Worm (Caenorhabditis elegans) whole organism, L2 larva: Measurements from ENCODE around the gene srh-216.

ENCODE experiments used
- C34F6.9 ChIP-seq: fragments of 150-350 bp; optimal IDR thresholded peaks from 2 replicates; lab custom pipeline; 2014; ENCODE audit warnings: missing biosample characterization, missing genetic modification characterization
- aly-2 ChIP-seq: fragments of 150-350 bp; optimal IDR thresholded peaks from 2 replicates; lab custom pipeline; 2014; ENCODE audit warnings: missing biosample characterization, missing genetic modification characterization
- fos-1 ChIP-seq: fragments of 150-350 bp; optimal IDR thresholded peaks from 2 replicates; lab custom pipeline; 2014; ENCODE audit warnings: missing biosample characterization, missing genetic modification characterization
- lin-13 ChIP-seq: fragments of 150-350 bp; optimal IDR thresholded peaks from 2 replicates; lab custom pipeline; 2014; ENCODE audit warnings: missing biosample characterization, missing genetic modification reagents, missing genetic modification characterization
- lin-39 ChIP-seq: fragments of 150-350 bp; optimal IDR thresholded peaks from 2 replicates; lab custom pipeline; 2014; ENCODE audit warnings: missing biosample characterization, missing genetic modification reagents, missing genetic modification characterization
- lsy-2 ChIP-seq, 2 experiments: fragments of 150-350 bp in 1 of 2; sonication (generic microtip) in 1 of 2; optimal IDR thresholded peaks; 2 replicates each; lab custom pipeline; 2014 to 2017; ENCODE audit warnings: missing biosample characterization in 2 of 2, missing genetic modification characterization in 2 of 2
- mdl-1 ChIP-seq, 2 experiments: fragments of 150-350 bp in 1 of 2; sonication (generic microtip) in 1 of 2; optimal IDR thresholded peaks; 2 replicates each; lab custom pipeline; 2017; ENCODE audit warnings: missing biosample characterization in 2 of 2, missing genetic modification characterization in 2 of 2
- nhr-23 ChIP-seq: fragments of 150-350 bp; optimal IDR thresholded peaks from 2 replicates; lab custom pipeline; 2014; ENCODE audit warnings: missing biosample characterization, missing genetic modification reagents, missing genetic modification characterization
- nhr-237 ChIP-seq: fragments of 150-350 bp; optimal IDR thresholded peaks from 2 replicates; lab custom pipeline; 2014; ENCODE audit warnings: missing biosample characterization, missing genetic modification characterization
- nhr-77 ChIP-seq: fragments of 150-350 bp; optimal IDR thresholded peaks from 2 replicates; lab custom pipeline; 2014; ENCODE audit warnings: missing biosample characterization, missing genetic modification characterization
- unc-62 ChIP-seq: fragments of 150-350 bp; optimal IDR thresholded peaks from 2 replicates; lab custom pipeline; 2014; ENCODE audit warnings: missing biosample characterization, missing genetic modification reagents, missing genetic modification characterization
- zag-1 ChIP-seq: fragments of 150-350 bp; optimal IDR thresholded peaks from 2 replicates; lab custom pipeline; 2014; ENCODE audit warnings: missing biosample characterization, missing genetic modification characterization
- ztf-1 ChIP-seq: fragments of 200-800 bp; sonication (Bioruptor generic); conservative IDR thresholded peaks from 2 replicates; pipeline ENCODE4 v1.3.6; 2022; ENCODE audit warnings: missing genetic modification characterization, missing compliant biosample characterization

DNA sequence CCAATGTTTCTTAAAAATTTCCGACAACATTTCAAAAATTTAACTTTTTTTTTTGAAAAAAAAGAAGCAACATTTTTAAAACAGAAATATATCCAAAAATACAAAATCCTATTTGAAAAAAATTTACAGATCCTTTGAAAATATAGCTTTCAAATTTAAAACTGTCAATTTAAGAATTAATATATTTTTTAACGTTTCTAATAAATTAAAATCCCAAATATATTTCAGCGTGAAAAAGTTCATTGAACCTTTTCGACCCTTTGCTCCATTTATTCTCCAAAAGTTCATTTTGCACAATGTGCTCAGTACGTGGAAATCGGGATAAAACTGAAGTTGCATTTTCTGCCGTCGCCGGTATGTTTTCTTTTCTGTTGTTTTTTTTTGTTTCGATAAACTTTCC is 5.5 kb upstream of the srh-216 start, which contains the start of gene phy-3:
- TF ChIP-seq fos-1 (tag; lab: Kevin White, UChicago) (no peak), lin-39 (tag; lab: Kevin White, UChicago) (no peak), nhr-237 (tag; lab: Kevin White, UChicago) (no peak), lsy-2 (tag; optimal IDR thresholded peaks at IDR 0.05; lab: Kevin White, UChicago) (no peak), mdl-1 (tag; optimal IDR thresholded peaks at IDR 0.05; lab: Kevin White, UChicago) (no peak), nhr-23 (tag; lab: Kevin White, UChicago) (no peak), aly-2 (tag; lab: Kevin White, UChicago) (no peak), C34F6.9 (tag; lab: Kevin White, UChicago) (no peak), zag-1 (tag; lab: Kevin White, UChicago) (no peak), nhr-77 (tag; lab: Kevin White, UChicago) (no peak), lin-13 (GFP tag; lab: Kevin White, UChicago) (no peak), unc-62 (no peak), ztf-1 (GFP tag; lab: Robert Waterston, UW) (no peak)
